Worm (Caenorhabditis elegans) whole organism, young adult: Measurements from ENCODE around the gene cutl-16.

ENCODE experiments used
- B0261.1 ChIP-seq: sonication (generic microtip); optimal IDR thresholded peaks from 2 replicates; lab custom pipeline; 2016; ENCODE audit warnings: mild to moderate bottlenecking, missing genetic modification characterization, moderate library complexity, missing compliant biosample characterization
- B0336.3 ChIP-seq: fragments of 200-800 bp; sonication (Bioruptor generic); IDR thresholded peaks from 2 replicates; pipeline ENCODE4 v1.3.6; 2022; ENCODE audit warnings: missing genetic modification characterization, missing compliant biosample characterization
- C17E4.6 ChIP-seq: fragments of 200-800 bp; sonication (Bioruptor generic); IDR thresholded peaks from 2 replicates; pipeline ENCODE4 v1.3.6; 2022; ENCODE audit warnings: missing genetic modification reagents, missing genetic modification characterization, missing compliant biosample characterization
- F23B12.7 ChIP-seq: sonication (generic microtip); optimal IDR thresholded peaks from 2 replicates; lab custom pipeline; 2017; ENCODE audit warnings: missing genetic modification characterization, mild to moderate bottlenecking, missing compliant biosample characterization, antibody characterized with exemption, moderate library complexity; ENCODE audit not compliant: insufficient read depth
- F37B4.10 ChIP-seq: fragments of 200-800 bp; sonication (Bioruptor generic); IDR thresholded peaks from 2 replicates; pipeline ENCODE4 v1.3.6; 2022; ENCODE audit warnings: missing genetic modification characterization, missing compliant biosample characterization
- K12H6.12 ChIP-seq: fragments of 200-800 bp; sonication (Bioruptor generic); optimal IDR thresholded peaks from 2 replicates; lab custom pipeline; 2018; ENCODE audit warnings: mild to moderate bottlenecking, missing genetic modification characterization, missing compliant biosample characterization
- Y53F4B.3 ChIP-seq: fragments of 200-800 bp; sonication (Bioruptor generic); IDR thresholded peaks from 2 replicates; pipeline ENCODE4 v1.3.6; 2022; ENCODE audit warnings: missing genetic modification reagents, missing genetic modification characterization, missing compliant biosample characterization
- Y79H2A.3 ChIP-seq: fragments of 200-800 bp; sonication (Bioruptor generic); conservative IDR thresholded peaks from 2 replicates; pipeline ENCODE4 v1.3.6; 2022; ENCODE audit warnings: missing genetic modification reagents, missing genetic modification characterization, missing compliant biosample characterization
- Y95B8A.8 ChIP-seq: fragments of 200-800 bp; sonication (Bioruptor generic); IDR thresholded peaks from 2 replicates; pipeline ENCODE4 v1.3.6; 2022; ENCODE audit warnings: missing genetic modification reagents, missing genetic modification characterization, missing compliant biosample characterization
- ama-1 ChIP-seq, 3 experiments: fragments of 150-350 bp in 1 of 3; sonication (generic microtip) in 2 of 3; optimal IDR thresholded peaks; 2 replicates each; lab custom pipeline; 2014 to 2018; ENCODE audit warnings: missing biosample characterization in 2 of 3, missing genetic modification characterization in 2 of 3, missing genetic modification reagents in 2 of 3
- ceh-58 ChIP-seq: fragments of 200-800 bp; sonication (Bioruptor generic); IDR thresholded peaks from 2 replicates; pipeline ENCODE4 v1.3.6; 2022; ENCODE audit warnings: missing genetic modification characterization, missing compliant biosample characterization
- ceh-79 ChIP-seq: sonication (generic microtip); optimal IDR thresholded peaks from 2 replicates; lab custom pipeline; 2017; ENCODE audit warnings: mild to moderate bottlenecking, missing genetic modification characterization, missing compliant biosample characterization
- dpl-1 ChIP-seq: fragments of 150-350 bp; optimal IDR thresholded peaks from 2 replicates; lab custom pipeline; 2014; ENCODE audit warnings: missing biosample characterization, missing genetic modification reagents, missing genetic modification characterization
- efl-1 ChIP-seq: fragments of 150-350 bp; optimal IDR thresholded peaks from 2 replicates; lab custom pipeline; 2014; ENCODE audit warnings: missing biosample characterization, missing genetic modification reagents, missing genetic modification characterization
- egl-18 ChIP-seq: fragments of 200-800 bp; sonication (Bioruptor generic); IDR thresholded peaks from 2 replicates; pipeline ENCODE4 v1.3.6; 2022; ENCODE audit warnings: missing genetic modification reagents, missing genetic modification characterization, missing compliant biosample characterization
- hmg-1.2 ChIP-seq: fragments of 200-800 bp; sonication (Bioruptor generic); IDR thresholded peaks from 2 replicates; pipeline ENCODE4 v1.3.6; 2022; ENCODE audit warnings: missing genetic modification reagents, missing genetic modification characterization, missing compliant biosample characterization
- hrde-1 ChIP-seq: sonication (generic microtip); optimal IDR thresholded peaks from 2 replicates; lab custom pipeline; 2016; ENCODE audit warnings: missing genetic modification characterization, mild to moderate bottlenecking, missing compliant biosample characterization, moderate library complexity, missing genotype, missing genetic modification reagents, borderline replicate concordance
- hsf-1 ChIP-seq: fragments of 200-800 bp; sonication (Bioruptor generic); IDR thresholded peaks from 2 replicates; pipeline ENCODE4 v1.3.6; 2022; ENCODE audit warnings: missing genetic modification reagents, missing genetic modification characterization, missing compliant biosample characterization
- lag-1 ChIP-seq: fragments of 200-800 bp; sonication (Bioruptor generic); IDR thresholded peaks from 2 replicates; pipeline ENCODE4 v1.3.6; 2022; ENCODE audit warnings: missing genetic modification reagents, missing genetic modification characterization, missing compliant biosample characterization
- lir-1 ChIP-seq: fragments of 200-800 bp; sonication (Bioruptor generic); conservative IDR thresholded peaks from 2 replicates; pipeline ENCODE4 v1.3.6; 2022; ENCODE audit warnings: missing genetic modification reagents, missing genetic modification characterization, missing compliant biosample characterization
- lsl-1 ChIP-seq: fragments of 200-800 bp; sonication (Bioruptor generic); optimal IDR thresholded peaks from 2 replicates; lab custom pipeline; 2018; ENCODE audit warnings: mild to moderate bottlenecking, missing genetic modification characterization, moderate library complexity, missing compliant biosample characterization
- madf-8 ChIP-seq: fragments of 200-800 bp; sonication (Bioruptor generic); conservative IDR thresholded peaks from 2 replicates; pipeline ENCODE4 v1.3.6; 2022; ENCODE audit warnings: missing genetic modification reagents, missing genetic modification characterization, missing compliant biosample characterization
- mcd-1 ChIP-seq: fragments of 200-800 bp; sonication (Bioruptor generic); IDR thresholded peaks from 2 replicates; pipeline ENCODE4 v1.3.6; 2022; ENCODE audit warnings: missing genetic modification reagents, missing genetic modification characterization, missing compliant biosample characterization
- mel-28 ChIP-seq: sonication (generic microtip); optimal IDR thresholded peaks from 2 replicates; lab custom pipeline; 2016; ENCODE audit warnings: borderline replicate concordance, mild to moderate bottlenecking, missing genetic modification characterization, missing compliant biosample characterization
- nfya-1 ChIP-seq: sonication (generic microtip); optimal IDR thresholded peaks from 2 replicates; lab custom pipeline; 2017; ENCODE audit warnings: antibody characterized with exemption, missing compliant biosample characterization, missing genetic modification characterization, borderline replicate concordance; ENCODE audit not compliant: insufficient read depth
- nfya-2 ChIP-seq: fragments of 200-800 bp; sonication (Bioruptor generic); IDR thresholded peaks from 2 replicates; pipeline ENCODE4 v1.3.6; 2022; ENCODE audit warnings: missing genetic modification reagents, missing genetic modification characterization, missing compliant biosample characterization
- nhr-120 ChIP-seq: fragments of 200-800 bp; sonication (Bioruptor generic); IDR thresholded peaks from 2 replicates; pipeline ENCODE4 v1.3.6; 2022; ENCODE audit warnings: missing genetic modification characterization, missing compliant biosample characterization
- nhr-27 ChIP-seq: fragments of 200-800 bp; sonication (Bioruptor generic); optimal IDR thresholded peaks from 2 replicates; lab custom pipeline; 2018; ENCODE audit warnings: mild to moderate bottlenecking, missing genetic modification characterization, moderate library complexity, missing compliant biosample characterization
- nhr-80 ChIP-seq: sonication (generic microtip); optimal IDR thresholded peaks from 2 replicates; lab custom pipeline; 2016; ENCODE audit warnings: missing genetic modification characterization, missing compliant biosample characterization
- rec-8 ChIP-seq, 2 experiments: sonication (generic microtip); optimal IDR thresholded peaks; 2 replicates each; lab custom pipeline; 2016; ENCODE audit warnings: mild to moderate bottlenecking in 2 of 2, missing genetic modification characterization in 2 of 2, missing genetic modification reagents in 2 of 2, missing genotype in 2 of 2, missing biosample characterization in 1 of 2, missing compliant biosample characterization in 1 of 2, moderate library complexity in 1 of 2
- repo-1 ChIP-seq: sonication (generic microtip); optimal IDR thresholded peaks from 2 replicates; lab custom pipeline; 2017; ENCODE audit warnings: mild to moderate bottlenecking, missing genetic modification characterization, missing compliant biosample characterization
- rpc-1 ChIP-seq, 2 experiments: fragments of 150-350 bp in 1 of 2; sonication (generic microtip) in 1 of 2; optimal IDR thresholded peaks; 2 replicates each; lab custom pipeline; 2014 to 2018; ENCODE audit warnings: missing biosample characterization in 1 of 2, missing genetic modification characterization in 1 of 2, missing genetic modification reagents in 1 of 2, missing genotype in 1 of 2
- snpc-1.3 ChIP-seq: sonication (generic microtip); optimal IDR thresholded peaks from 2 replicates; lab custom pipeline; 2017; ENCODE audit warnings: missing genetic modification characterization, mild to moderate bottlenecking, missing compliant biosample characterization, antibody characterized with exemption, moderate library complexity, missing genotype, missing genetic modification reagents; ENCODE audit not compliant: insufficient read depth
- somi-1 ChIP-seq: fragments of 200-800 bp; sonication (Bioruptor generic); optimal IDR thresholded peaks from 2 replicates; lab custom pipeline; 2018; ENCODE audit warnings: mild to moderate bottlenecking, missing genetic modification characterization, missing compliant biosample characterization
- tbx-9 ChIP-seq: sonication (generic microtip); optimal IDR thresholded peaks from 2 replicates; lab custom pipeline; 2016; ENCODE audit warnings: borderline replicate concordance, missing genetic modification characterization, inconsistent platforms, missing compliant biosample characterization
- xnd-1 ChIP-seq: sonication (generic microtip); optimal IDR thresholded peaks from 2 replicates; lab custom pipeline; 2016; ENCODE audit warnings: missing genotype, missing genetic modification reagents, missing genetic modification characterization, missing compliant biosample characterization
- zfh-2 ChIP-seq: fragments of 200-800 bp; sonication (Bioruptor generic); conservative IDR thresholded peaks from 2 replicates; pipeline ENCODE4 v1.3.6; 2022; ENCODE audit warnings: missing genetic modification reagents, missing genetic modification characterization, missing compliant biosample characterization
- ztf-25 ChIP-seq: fragments of 200-800 bp; sonication (Bioruptor generic); IDR thresholded peaks from 2 replicates; pipeline ENCODE4 v1.3.6; 2022; ENCODE audit warnings: missing genetic modification reagents, missing genetic modification characterization, missing compliant biosample characterization
- ztf-28 ChIP-seq: fragments of 200-800 bp; sonication (Bioruptor generic); IDR thresholded peaks from 2 replicates; pipeline ENCODE4 v1.3.6; 2022; ENCODE audit warnings: missing genetic modification reagents, missing genetic modification characterization, missing compliant biosample characterization

cutl-16 gene

ce11 chrII:6489711-6490184, 48.5 kb downstream of the cutl-16 start, which contains the start of the genes snr-3 and rsp-5 (continued):
- TF ChIP-seq lsl-1 (GFP tag; lab: Kevin White, UChicago) (peak; percentile 92), B0261.1 (no peak), madf-8 (GFP tag; lab: Robert Waterston, UW) (peak; percentile 30), ztf-25 (GFP tag; lab: Robert Waterston, UW) (no peak), nfya-2 (no peak), rec-8 (tag; optimal IDR thresholded peaks at IDR 0.05; lab: Kevin White, UChicago) (no peak), nfya-1 (tag; lab: Kevin White, UChicago) (no peak), nhr-80 (tag; lab: Kevin White, UChicago) (no peak), F23B12.7 (tag; lab: Kevin White, UChicago) (peak; percentile 93), hrde-1 (tag; lab: Kevin White, UChicago) (no peak), xnd-1 (tag; lab: Kevin White, UChicago) (peak; percentile 56), hmg-1.2 (GFP tag; lab: Robert Waterston, UW) (peak; percentile 45; the same call in 1 of the 2 replicates), mel-28 (no peak), ceh-58 (GFP tag; lab: Robert Waterston, UW) (no peak), egl-18 (GFP tag; lab: Robert Waterston, UW) (no peak), somi-1 (GFP tag; lab: Kevin White, UChicago) (no peak), mcd-1 (GFP tag; lab: Robert Waterston, UW) (peak; percentile 74), B0336.3 (no peak), ama-1 (optimal IDR thresholded peaks at IDR 0.05; lab: Kevin White, UChicago) (no peak), ama-1 (GFP tag; optimal IDR thresholded peaks at IDR 0.05; lab: Kevin White, UChicago) (no peak), snpc-1.3 (tag; lab: Kevin White, UChicago) (peak; percentile 53), tbx-9 (tag; lab: Kevin White, UChicago) (no peak), ztf-28 (no peak), Y53F4B.3 (GFP tag; lab: Robert Waterston, UW) (no peak), dpl-1 (peak; percentile 10), nhr-27 (no peak), lir-1 (GFP tag; lab: Robert Waterston, UW) (no peak), rpc-1 (optimal IDR thresholded peaks at IDR 0.05; lab: Kevin White, UChicago) (no peak), rpc-1 (tag; optimal IDR thresholded peaks at IDR 0.05; lab: Kevin White, UChicago) (no peak), C17E4.6 (no peak), Y95B8A.8 (GFP tag; lab: Robert Waterston, UW) (no peak), hsf-1 (no peak), Y79H2A.3 (GFP tag; lab: Robert Waterston, UW) (no peak), zfh-2 (no peak), lag-1 (no peak), K12H6.12 (tag; lab: Kevin White, UChicago) (no peak), nhr-120 (GFP tag; lab: Robert Waterston, UW) (no peak), repo-1 (tag; lab: Kevin White, UChicago) (no peak), ceh-79 (tag; lab: Kevin White, UChicago) (no peak), efl-1 (GFP tag; lab: Kevin White, UChicago) (peak; percentile 49), F37B4.10 (GFP tag; lab: Robert Waterston, UW) (no peak)
- TF ChIP-seq, all 124 proteins: peak for 33
